Fruit fly (Drosophila melanogaster): ENCODE data around the gene CG42486.

DNA sequence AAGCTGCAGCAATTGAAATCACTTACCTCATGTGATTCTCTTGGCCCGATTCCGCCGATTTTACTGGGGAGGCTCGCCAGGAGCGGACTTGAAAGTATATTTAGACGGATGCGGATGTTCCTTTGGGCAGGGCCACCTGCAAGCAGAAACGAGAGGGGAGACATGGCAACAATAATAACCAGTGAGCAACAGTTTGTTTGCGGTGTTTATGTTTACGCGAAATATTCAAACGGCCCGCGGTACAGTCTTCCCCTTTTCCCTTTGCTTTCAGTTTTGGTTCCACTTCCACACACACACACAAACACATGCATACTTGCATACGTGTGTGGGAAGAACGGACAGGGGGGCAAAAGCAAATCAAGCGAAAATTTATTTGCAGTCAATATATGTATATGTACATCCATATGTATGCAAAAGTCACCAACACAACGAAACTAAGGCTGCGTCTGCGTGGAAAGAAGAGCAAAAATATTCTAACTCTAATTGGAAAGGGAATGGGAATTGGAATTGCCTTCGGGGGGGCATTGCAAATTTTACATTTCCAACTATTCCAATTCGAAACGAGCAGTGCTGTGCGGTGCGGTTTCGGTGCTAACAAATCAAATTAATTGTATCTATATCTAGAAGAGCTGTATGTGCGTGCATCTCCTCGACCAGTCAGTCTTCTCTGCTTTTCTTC lies 36.8 kb upstream of the CG42486 start:
- no peak for TF ChIP-seq Met (GFP tag; optimal IDR thresholded peaks at IDR 0.05)
- TF ChIP-seq lz (GFP tag; optimal IDR thresholded peaks at IDR 0.05): no peak
- TF ChIP-seq ss (GFP tag; optimal IDR thresholded peaks at IDR 0.05): no peak
- TF ChIP-seq Blimp-1 (GFP tag; optimal IDR thresholded peaks at IDR 0.05): no peak
- no peak for TF ChIP-seq CG8632 (GFP tag; optimal IDR thresholded peaks at IDR 0.05)
- TF ChIP-seq CG4318 (GFP tag; optimal IDR thresholded peaks at IDR 0.05): no peak
- TF ChIP-seq CG16779 (tag; optimal IDR thresholded peaks at IDR 0.05): no peak
- TF ChIP-seq Sox102F (GFP tag; optimal IDR thresholded peaks at IDR 0.05): no peak
- TF ChIP-seq CG15336 (GFP tag; IDR thresholded peaks at IDR 0.05): no peak
- no peak for TF ChIP-seq CG6854 (GFP tag; optimal IDR thresholded peaks at IDR 0.05)
- no peak for TF ChIP-seq Ets21C (GFP tag; optimal IDR thresholded peaks at IDR 0.05)
- TF ChIP-seq Sox15 (GFP tag; optimal IDR thresholded peaks at IDR 0.05): no peak
- TF ChIP-seq Sox14 (GFP tag; optimal IDR thresholded peaks at IDR 0.05): no peak
- no peak for TF ChIP-seq Gug (GFP tag; IDR thresholded peaks at IDR 0.05)

All from whole organism, prepupa.